Worm (Caenorhabditis elegans): Measurements from ENCODE around the gene Y39A1A.18.

ce11 chrIII:10708484-10708883, 14.2 kb upstream of the Y39A1A.18 start:
- TF ChIP-seq unc-39 (tag; optimal IDR thresholded peaks at IDR 0.05) (no peak), pha-4 (tag; optimal IDR thresholded peaks at IDR 0.05) (no peak), unc-62 (GFP tag; optimal IDR thresholded peaks at IDR 0.05) (no peak), nhr-28 (tag; optimal IDR thresholded peaks at IDR 0.05) (no peak), ham-2 (GFP tag; optimal IDR thresholded peaks at IDR 0.05) (no peak), lin-13 (tag; optimal IDR thresholded peaks at IDR 0.05) (no peak), ztf-11 (tag; optimal IDR thresholded peaks at IDR 0.05) (no peak), sem-2 (GFP tag; optimal IDR thresholded peaks at IDR 0.05) (no peak)

Data from whole organism, mixed stage, embryonic.